Worm (Caenorhabditis elegans) whole organism, L4 larva: ENCODE data around the gene sbsp-1.

Experiments
- Y48G9A.11 ChIP-seq: fragments of 200-800 bp; sonication (Bioruptor generic); IDR thresholded peaks from 2 replicates; pipeline ENCODE4 v1.3.6; 2022; ENCODE audit warnings: missing genetic modification reagents, missing genetic modification characterization, missing compliant biosample characterization
- Y5F2A.4 ChIP-seq: fragments of 200-800 bp; sonication (Bioruptor generic); optimal IDR thresholded peaks from 2 replicates; lab custom pipeline; 2018; ENCODE audit warnings: mild to moderate bottlenecking, missing genetic modification characterization, missing compliant biosample characterization
- ZK546.5 ChIP-seq, 2 experiments: sonication (generic microtip); optimal IDR thresholded peaks; 2 replicates each; lab custom pipeline; 2017; ENCODE audit warnings: missing biosample characterization in 2 of 2, missing genetic modification characterization in 2 of 2
- aha-1 ChIP-seq: fragments of 150-350 bp; peaks from one replicate; lab custom pipeline; 2014; ENCODE audit warnings: missing biosample characterization, missing genetic modification characterization
- attf-4 ChIP-seq: sonication (generic microtip); optimal IDR thresholded peaks from 3 replicates; lab custom pipeline; 2017; ENCODE audit warnings: missing biosample characterization, missing genetic modification characterization
- ctbp-1 ChIP-seq: fragments of 200-800 bp; sonication (Bioruptor generic); IDR thresholded peaks from 2 replicates; pipeline ENCODE4 v1.3.6; 2022; ENCODE audit warnings: missing genetic modification reagents, missing genetic modification characterization, missing compliant biosample characterization
- daf-12 ChIP-seq: fragments of 150-350 bp; optimal IDR thresholded peaks from 2 replicates; lab custom pipeline; 2014; ENCODE audit warnings: missing biosample characterization, missing genetic modification reagents, missing genetic modification characterization
- daf-16 ChIP-seq, 3 experiments: sonication (generic microtip); optimal IDR thresholded peaks; 2 replicates each; lab custom pipeline; 2016 to 2017; ENCODE audit warnings: missing genetic modification characterization in 3 of 3, missing genetic modification reagents in 3 of 3, mild to moderate bottlenecking in 2 of 3, missing compliant biosample characterization in 2 of 3, missing biosample characterization in 1 of 3, moderate library complexity in 1 of 3
- daf-19 ChIP-seq: fragments of 200-800 bp; sonication (Bioruptor generic); conservative IDR thresholded peaks from 2 replicates; pipeline ENCODE4 v1.3.6; 2022; ENCODE audit warnings: missing genetic modification characterization, missing compliant biosample characterization
- daf-8 ChIP-seq: fragments of 200-800 bp; sonication (Bioruptor generic); IDR thresholded peaks from 2 replicates; pipeline ENCODE4 v1.3.6; 2022; ENCODE audit warnings: missing genetic modification characterization, missing compliant biosample characterization
- dmd-8 ChIP-seq: fragments of 200-800 bp; sonication (Bioruptor generic); IDR thresholded peaks from 2 replicates; pipeline ENCODE4 v1.3.6; 2022; ENCODE audit warnings: missing genetic modification characterization, missing compliant biosample characterization
- dpl-1 ChIP-seq: fragments of 150-350 bp; optimal IDR thresholded peaks from 2 replicates; lab custom pipeline; 2014; ENCODE audit warnings: missing biosample characterization, missing genetic modification reagents, missing genetic modification characterization
- egl-27 ChIP-seq: sonication (generic microtip); optimal IDR thresholded peaks from 3 replicates; lab custom pipeline; 2017; ENCODE audit warnings: missing biosample characterization, missing genetic modification reagents, missing genetic modification characterization
- egl-43 ChIP-seq: fragments of 200-800 bp; sonication (Bioruptor generic); IDR thresholded peaks from 2 replicates; pipeline ENCODE4 v1.3.6; 2022; ENCODE audit warnings: missing genetic modification reagents, missing genetic modification characterization, missing compliant biosample characterization
- hmg-1.1 ChIP-seq: fragments of 200-800 bp; sonication (Bioruptor generic); IDR thresholded peaks from 2 replicates; pipeline ENCODE4 v1.3.6; 2022; ENCODE audit warnings: missing genetic modification reagents, missing genetic modification characterization, missing compliant biosample characterization
- lim-7 ChIP-seq: fragments of 200-800 bp; sonication (Bioruptor generic); IDR thresholded peaks from 2 replicates; pipeline ENCODE4 v1.3.6; 2022; ENCODE audit warnings: missing genetic modification characterization, missing compliant biosample characterization
- lin-38 ChIP-seq: fragments of 200-800 bp; sonication (Bioruptor generic); IDR thresholded peaks from 2 replicates; pipeline ENCODE4 v1.3.6; 2022; ENCODE audit warnings: missing genetic modification reagents, missing genetic modification characterization, missing compliant biosample characterization
- lin-39 ChIP-seq: fragments of 150-350 bp; optimal IDR thresholded peaks from 2 replicates; lab custom pipeline; 2014; ENCODE audit warnings: missing biosample characterization, missing genetic modification reagents, missing genetic modification characterization
- lir-3 ChIP-seq: sonication (generic microtip); optimal IDR thresholded peaks from 2 replicates; lab custom pipeline; 2016; ENCODE audit warnings: mild to moderate bottlenecking, missing genetic modification characterization, missing compliant biosample characterization
- lsy-2 ChIP-seq, 2 experiments: fragments of 150-350 bp in 1 of 2; sonication (generic microtip) in 1 of 2; optimal IDR thresholded peaks; 2 replicates each; lab custom pipeline; 2014 to 2017; ENCODE audit warnings: missing biosample characterization in 2 of 2, missing genetic modification characterization in 2 of 2
- mdt-29 ChIP-seq: fragments of 200-800 bp; sonication (Bioruptor generic); IDR thresholded peaks from 2 replicates; pipeline ENCODE4 v1.3.6; 2022; ENCODE audit warnings: missing genetic modification reagents, missing genetic modification characterization, missing compliant biosample characterization
- mes-2 ChIP-seq: sonication (generic microtip); optimal IDR thresholded peaks from 2 replicates; lab custom pipeline; 2016; ENCODE audit warnings: missing genotype, mild to moderate bottlenecking, missing genetic modification characterization, missing compliant biosample characterization; ENCODE audit not compliant: poor library complexity, severe bottlenecking
- mxl-2 ChIP-seq: fragments of 200-800 bp; sonication (Bioruptor generic); conservative IDR thresholded peaks from 2 replicates; pipeline ENCODE4 v1.3.6; 2022; ENCODE audit warnings: missing genetic modification reagents, missing genetic modification characterization, missing compliant biosample characterization
- nhr-10 ChIP-seq: fragments of 150-350 bp; optimal IDR thresholded peaks from 2 replicates; lab custom pipeline; 2014; ENCODE audit warnings: missing biosample characterization, missing genetic modification characterization
- nhr-25 ChIP-seq: sonication (generic microtip); optimal IDR thresholded peaks from 2 replicates; lab custom pipeline; 2017; ENCODE audit warnings: missing genetic modification characterization, mild to moderate bottlenecking, missing compliant biosample characterization, antibody characterized with exemption, moderate library complexity, borderline replicate concordance; ENCODE audit not compliant: insufficient read depth
- nhr-41 ChIP-seq: fragments of 200-800 bp; sonication (Bioruptor generic); IDR thresholded peaks from 2 replicates; pipeline ENCODE4 v1.3.6; 2022; ENCODE audit warnings: missing genetic modification reagents, missing genetic modification characterization, missing compliant biosample characterization
- nhr-76 ChIP-seq: fragments of 150-350 bp; optimal IDR thresholded peaks from 2 replicates; lab custom pipeline; 2014; ENCODE audit warnings: missing biosample characterization, missing genetic modification characterization
- php-3 ChIP-seq: fragments of 200-800 bp; sonication (Bioruptor generic); IDR thresholded peaks from 2 replicates; pipeline ENCODE4 v1.3.6; 2022; ENCODE audit warnings: missing genetic modification reagents, missing genetic modification characterization, missing compliant biosample characterization
- pqm-1 ChIP-seq: sonication (generic microtip); optimal IDR thresholded peaks from 2 replicates; lab custom pipeline; 2017; ENCODE audit warnings: missing biosample characterization, missing genetic modification characterization
- rbr-2 ChIP-seq: sonication (generic microtip); optimal IDR thresholded peaks from 2 replicates; lab custom pipeline; 2016; ENCODE audit warnings: missing genotype, missing genetic modification characterization, missing compliant biosample characterization
- saeg-2 ChIP-seq: fragments of 200-800 bp; sonication (Bioruptor generic); IDR thresholded peaks from 2 replicates; pipeline ENCODE4 v1.3.6; 2022; ENCODE audit warnings: missing genetic modification reagents, missing genetic modification characterization, missing compliant biosample characterization
- set-16 ChIP-seq: fragments of 200-800 bp; sonication (Bioruptor generic); IDR thresholded peaks from 2 replicates; pipeline ENCODE4 v1.3.6; 2022; ENCODE audit warnings: missing genetic modification reagents, missing genetic modification characterization, missing compliant biosample characterization
- spr-1 ChIP-seq: sonication (generic microtip); optimal IDR thresholded peaks from 2 replicates; lab custom pipeline; 2016; ENCODE audit warnings: mild to moderate bottlenecking, missing genetic modification characterization, missing compliant biosample characterization
- spr-3 ChIP-seq: fragments of 200-800 bp; sonication (Bioruptor generic); optimal IDR thresholded peaks from 2 replicates; lab custom pipeline; 2018; ENCODE audit warnings: mild to moderate bottlenecking, missing genetic modification characterization, missing compliant biosample characterization
- tag-97 ChIP-seq: fragments of 200-800 bp; sonication (Bioruptor generic); IDR thresholded peaks from 2 replicates; pipeline ENCODE4 v1.3.6; 2022; ENCODE audit warnings: missing genetic modification characterization, missing compliant biosample characterization
- unc-130 ChIP-seq: sonication (generic microtip); optimal IDR thresholded peaks from 2 replicates; lab custom pipeline; 2016; ENCODE audit warnings: missing genetic modification reagents, missing genetic modification characterization, missing compliant biosample characterization
- vab-7 ChIP-seq: fragments of 200-800 bp; sonication (Bioruptor generic); IDR thresholded peaks from 2 replicates; pipeline ENCODE4 v1.3.6; 2022; ENCODE audit warnings: missing genetic modification reagents, missing genetic modification characterization, missing compliant biosample characterization
- zag-1 ChIP-seq: fragments of 150-350 bp; optimal IDR thresholded peaks from 2 replicates; lab custom pipeline; 2014; ENCODE audit warnings: missing biosample characterization, missing genetic modification characterization
- zfp-2 ChIP-seq: sonication (generic microtip); optimal IDR thresholded peaks from 2 replicates; lab custom pipeline; 2016; ENCODE audit warnings: mild to moderate bottlenecking, missing genetic modification characterization, missing compliant biosample characterization
- zfp-3 ChIP-seq: fragments of 200-800 bp; sonication (Bioruptor generic); conservative IDR thresholded peaks from 2 replicates; pipeline ENCODE4 v1.3.6; 2022; ENCODE audit warnings: missing genetic modification reagents, missing genetic modification characterization, missing compliant biosample characterization
- zip-11 ChIP-seq: fragments of 200-800 bp; sonication (Bioruptor generic); IDR thresholded peaks from 2 replicates; pipeline ENCODE4 v1.3.6; 2022; ENCODE audit warnings: missing genetic modification characterization, missing compliant biosample characterization
- ztf-7 ChIP-seq: fragments of 150-350 bp; optimal IDR thresholded peaks from 2 replicates; lab custom pipeline; 2014; ENCODE audit warnings: missing biosample characterization, missing genetic modification characterization

sbsp-1 gene

DNA sequence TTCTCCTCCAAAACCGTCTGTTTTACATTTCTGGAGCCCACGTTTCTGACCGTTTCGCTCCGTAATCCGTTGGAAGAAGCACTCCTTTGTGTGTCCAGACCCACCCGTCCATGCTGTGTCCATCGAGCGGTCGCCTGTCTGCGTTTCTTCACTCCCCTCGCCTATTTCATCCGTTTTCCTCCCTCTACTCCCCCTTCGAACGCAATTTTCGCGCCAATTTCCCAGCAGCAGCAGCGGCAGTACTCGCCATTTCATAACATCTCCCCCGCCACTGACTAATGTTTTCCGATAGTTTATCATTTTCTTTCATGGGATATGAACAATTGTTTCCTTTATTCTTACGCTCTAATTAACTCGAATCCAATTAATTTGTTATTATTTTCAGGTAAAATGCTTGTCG is 24.8 kb upstream of the sbsp-1 start (continued):
- TF ChIP-seq lir-3 (tag; lab: Kevin White, UChicago) (no peak), mdt-29 (GFP tag; lab: Robert Waterston, UW) (no peak), mxl-2 (GFP tag; lab: Robert Waterston, UW) (no peak), daf-19 (GFP tag; lab: Robert Waterston, UW) (no peak), nhr-25 (no peak), spr-1 (no peak), zip-11 (GFP tag; lab: Robert Waterston, UW) (no peak), php-3 (GFP tag; lab: Robert Waterston, UW) (no peak), ztf-7 (tag; lab: Kevin White, UChicago) (no peak), dpl-1 (GFP tag; lab: Kevin White, UChicago) (peak; percentile 34), ZK546.5 (tag; optimal IDR thresholded peaks at IDR 0.05; lab: Kevin White, UChicago) (no peak), nhr-41 (GFP tag; lab: Robert Waterston, UW) (no peak), lin-38 (GFP tag; lab: Robert Waterston, UW) (no peak; the same call in 1 of the 2 replicates), dmd-8 (GFP tag; lab: Robert Waterston, UW) (0 out of 2 replicates have a peak, but pooled peaks have one; percentile 5), lsy-2 (tag; optimal IDR thresholded peaks at IDR 0.05; lab: Kevin White, UChicago) (no peak), zag-1 (tag; lab: Kevin White, UChicago) (no peak), pqm-1 (tag; lab: Kevin White, UChicago) (no peak), zfp-2 (tag; lab: Kevin White, UChicago) (no peak), Y5F2A.4 (GFP tag; lab: Kevin White, UChicago) (no peak), set-16 (peak; percentile 53), mes-2 (peak; percentile 36), nhr-10 (tag; lab: Kevin White, UChicago) (no peak), tag-97 (GFP tag; lab: Robert Waterston, UW) (no peak), saeg-2 (GFP tag; lab: Robert Waterston, UW) (no peak), hmg-1.1 (GFP tag; lab: Robert Waterston, UW) (peak; percentile 64; the same call in 1 of the 2 replicates), rbr-2 (tag; lab: Kevin White, UChicago) (peak; percentile 34), lim-7 (GFP tag; lab: Robert Waterston, UW) (peak; percentile 61; the same call in 1 of the 2 replicates), daf-12 (tag; lab: Kevin White, UChicago) (no peak), unc-130 (no peak), lin-39 (tag; lab: Kevin White, UChicago) (no peak), attf-4 (tag; lab: Kevin White, UChicago) (no peak), zfp-3 (GFP tag; lab: Robert Waterston, UW) (no peak), daf-16 (GFP tag; optimal IDR thresholded peaks at IDR 0.05; lab: Kevin White, UChicago) (no peak), daf-16 (tag; optimal IDR thresholded peaks at IDR 0.05; lab: Kevin White, UChicago) (no peak), egl-27 (tag; lab: Kevin White, UChicago) (no peak), egl-43 (GFP tag; lab: Robert Waterston, UW) (0 out of 2 replicates have a peak, but pooled peaks have one; percentile 7), vab-7 (GFP tag; lab: Robert Waterston, UW) (no peak), aha-1 (tag; lab: Kevin White, UChicago) (peak; percentile 95), ctbp-1 (GFP tag; lab: Robert Waterston, UW) (0 out of 2 replicates have a peak, but pooled peaks have one; percentile 37)

DNA sequence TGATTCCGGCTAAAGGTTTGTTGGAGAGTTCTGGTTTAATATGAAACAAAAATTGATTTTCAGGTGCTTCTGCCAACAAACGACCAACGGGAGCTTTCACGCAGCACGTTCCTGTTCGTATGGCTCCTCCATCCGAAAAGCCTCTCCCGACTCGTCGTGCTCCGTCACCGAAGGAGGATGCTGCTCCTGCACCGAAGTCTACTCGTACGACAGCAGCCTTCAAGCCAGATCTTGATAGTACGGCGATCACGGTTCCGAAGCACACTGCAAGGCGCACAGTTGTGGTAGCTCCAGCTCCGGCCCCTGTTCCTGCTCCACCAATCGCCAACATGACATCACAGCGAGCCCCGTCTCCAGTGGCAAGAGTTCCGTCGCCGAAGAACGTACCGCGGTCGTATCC is 23.9 kb upstream of the sbsp-1 start:
- TF ChIP-seq daf-8 (GFP tag; lab: Robert Waterston, UW): 0 out of 2 replicates have a peak, but pooled peaks have one; percentile 56
- no peak for TF ChIP-seq mxl-2 (GFP tag; lab: Robert Waterston, UW)
- TF ChIP-seq spr-3 (GFP tag; lab: Kevin White, UChicago): peak; percentile 17
- no peak for TF ChIP-seq nhr-76 (tag; lab: Kevin White, UChicago)
- 0 out of 2 replicates have a peak, but pooled peaks have one; percentile 19 for TF ChIP-seq Y48G9A.11 (GFP tag; lab: Robert Waterston, UW)
- TF ChIP-seq set-16: peak; percentile 80
- peak; percentile 9; the same call in 1 of the 2 replicates for TF ChIP-seq lin-38 (GFP tag; lab: Robert Waterston, UW)
- 0 out of 2 replicates have a peak, but pooled peaks have one; percentile 4 for TF ChIP-seq lim-7 (GFP tag; lab: Robert Waterston, UW)
